Fruit fly (Drosophila melanogaster): ENCODE measurements around the gene Imp.

- TF ChIP-seq Ptx1 (GFP tag; IDR thresholded peaks at IDR 0.05) (no peak), CG11560 (tag; IDR thresholded peaks at IDR 0.05) (no peak), CG34422 (GFP tag; IDR thresholded peaks at IDR 0.05) (no peak), CG34224 (GFP tag; IDR thresholded peaks at IDR 0.05; ENCODE audit: partially characterized antibody) (no peak), Doc2 (GFP tag; IDR thresholded peaks at IDR 0.05) (no peak), psq (GFP tag; optimal IDR thresholded peaks at IDR 0.05) (no peak), fru (optimal IDR thresholded peaks at IDR 0.05) (no peak), Adf1 (GFP tag; IDR thresholded peaks at IDR 0.05) (no peak), seq (GFP tag; IDR thresholded peaks at IDR 0.05) (no peak), NC2α (GFP tag; optimal IDR thresholded peaks at IDR 0.05) (no peak), ro (GFP tag; IDR thresholded peaks at IDR 0.05) (no peak), CG31441 (GFP tag; IDR thresholded peaks at IDR 0.05) (peak; percentile 24; the same call in 1 of the 2 replicates)
Observed at dm6 chrX:10784812-10785638, 39.1 kb downstream of the Imp start.
